Worm (Caenorhabditis elegans) whole organism, L4/young adult: Measurements from ENCODE around the gene gfl-1.

Experiments
- W03F9.2 ChIP-seq: fragments of 150-350 bp; optimal IDR thresholded peaks from 2 replicates; lab custom pipeline; 2014; ENCODE audit warnings: missing biosample characterization, missing genetic modification characterization
- dao-5 ChIP-seq: sonication (generic microtip); optimal IDR thresholded peaks from 2 replicates; lab custom pipeline; 2016; ENCODE audit warnings: missing genotype, missing genetic modification characterization, moderate library complexity, missing compliant biosample characterization
- him-1 ChIP-seq: sonication (generic microtip); optimal IDR thresholded peaks from 2 replicates; lab custom pipeline; 2016; ENCODE audit warnings: missing genotype, missing genetic modification reagents, missing genetic modification characterization, missing compliant biosample characterization

Gene gfl-1

ce11 chrIV:11494924-11495323, 26.2 kb upstream of the gfl-1 start:
- TF ChIP-seq dao-5 (tag; lab: Kevin White, UChicago) (no peak), W03F9.2 (tag; lab: Kevin White, UChicago) (no peak), him-1 (peak; percentile 70)

DNA sequence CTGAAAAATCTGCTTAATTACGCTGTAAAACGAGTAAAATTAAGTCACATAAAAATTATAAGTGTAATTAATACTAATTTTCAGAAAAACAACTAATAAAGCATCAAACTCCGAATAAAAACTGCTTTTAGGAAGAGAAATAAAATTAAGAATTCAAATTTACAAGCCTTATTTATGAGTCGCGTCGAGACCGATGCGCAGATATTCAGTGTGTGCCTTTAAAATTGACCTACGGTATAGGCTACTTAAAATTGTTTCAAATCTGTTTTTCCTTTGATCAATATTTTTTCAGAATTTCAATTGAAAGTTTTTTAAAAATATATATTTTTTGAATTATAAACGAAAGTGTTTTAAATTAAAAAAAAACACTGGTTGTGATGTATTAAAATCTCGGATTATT, 22.9 kb upstream of the gfl-1 start, which contains the start of gene sms-1:
Gene sms-1 (minus strand): TSS at position 6 of the 400 bp plus-strand sequence.
- TF ChIP-seq dao-5 (tag; lab: Kevin White, UChicago) = no peak
- TF ChIP-seq him-1 = no peak
- TF ChIP-seq W03F9.2 (tag; lab: Kevin White, UChicago) = no peak

ce11 chrIV:11500421-11500820, 20.7 kb upstream of the gfl-1 start, which contains the start of gene H21P03.10:
Gene H21P03.10, plus strand, starts transcription at chrIV:11500721.
- no peak for TF ChIP-seq dao-5 (tag; lab: Kevin White, UChicago)
- no peak for TF ChIP-seq him-1
- no peak for TF ChIP-seq W03F9.2 (tag; lab: Kevin White, UChicago)

DNA sequence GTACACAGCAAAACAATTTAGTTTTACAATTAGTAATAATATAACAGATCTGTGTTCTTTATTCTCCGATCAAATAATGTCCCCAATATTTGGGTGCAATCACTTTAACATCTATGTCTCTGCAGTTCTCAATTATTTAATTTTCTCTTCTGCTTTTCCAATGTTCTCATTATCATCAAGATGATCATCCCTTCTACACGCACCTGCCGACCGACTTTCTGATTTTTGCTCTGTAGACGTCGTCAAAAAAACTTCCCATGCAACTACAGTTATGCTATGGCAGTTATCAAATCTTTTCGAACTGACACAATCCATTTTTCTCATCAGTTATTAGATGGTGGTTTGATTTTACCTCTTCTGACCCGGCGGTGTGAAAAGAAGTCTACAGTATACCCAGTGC, 17.4 kb upstream of the gfl-1 start:
- no peak for TF ChIP-seq him-1
- no peak for TF ChIP-seq W03F9.2 (tag; lab: Kevin White, UChicago)
- TF ChIP-seq dao-5 (tag; lab: Kevin White, UChicago) = no peak

DNA sequence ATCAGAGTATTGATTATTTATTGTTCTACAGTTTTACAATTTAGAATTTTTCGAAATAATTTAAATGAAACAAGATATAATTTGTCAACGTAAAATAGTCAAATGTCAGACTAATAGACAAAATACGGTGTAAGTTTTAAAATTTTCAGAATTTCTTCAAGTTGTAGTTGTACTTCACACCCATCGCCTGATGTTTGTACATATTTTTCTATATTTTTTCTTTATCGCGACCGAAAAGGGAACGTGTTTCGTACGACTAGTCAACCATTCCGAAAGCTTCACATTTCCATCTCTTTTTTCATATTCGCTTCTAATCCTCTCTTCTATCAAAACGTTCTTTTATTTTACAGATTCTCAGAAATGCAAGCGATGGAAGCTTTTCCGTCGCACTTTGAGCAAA, 16.7 kb upstream of the gfl-1 start, which contains the start of gene twk-25:
Gene twk-25 (plus strand): TSS at position 301 of the 400 bp plus-strand sequence.
- no peak for TF ChIP-seq dao-5 (tag; lab: Kevin White, UChicago)
- no peak for TF ChIP-seq him-1
- no peak for TF ChIP-seq W03F9.2 (tag; lab: Kevin White, UChicago)

- TF ChIP-seq W03F9.2 (tag; lab: Kevin White, UChicago) (no peak), him-1 (no peak), dao-5 (tag; lab: Kevin White, UChicago) (no peak)
Measured at ce11 chrIV:11510664-11511063, 10.4 kb upstream of the gfl-1 start, which contains the start of gene M04B2.6. Gene M04B2.6, minus strand, starts transcription at chrIV:11510764.

- TF ChIP-seq W03F9.2 (tag; lab: Kevin White, UChicago) (peak; percentile 22), him-1 (no peak), dao-5 (tag; lab: Kevin White, UChicago) (no peak)
Measured at ce11 chrIV:11522225-11522952, 1.3 kb downstream of the gfl-1 start.

DNA sequence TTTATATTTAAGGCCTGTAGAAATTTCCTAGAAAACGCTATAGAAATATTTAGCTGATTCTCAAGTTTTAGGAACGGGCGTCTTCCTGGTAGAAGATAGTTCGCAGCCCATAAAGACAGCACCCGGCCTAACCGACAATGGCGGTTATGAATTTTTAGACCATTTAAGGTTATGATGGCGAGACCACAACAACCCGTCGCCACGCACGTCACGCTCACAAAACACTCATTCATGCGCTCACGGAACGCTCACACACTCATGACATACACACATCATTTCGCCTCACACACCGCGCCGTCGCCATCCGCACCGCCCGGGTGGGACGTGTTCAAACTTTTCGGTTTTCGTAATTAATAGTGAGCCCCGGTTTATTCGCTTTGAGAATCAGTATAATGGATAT, 2.6 kb downstream of the gfl-1 start:
- TF ChIP-seq him-1 (no peak), dao-5 (tag; lab: Kevin White, UChicago) (no peak), W03F9.2 (tag; lab: Kevin White, UChicago) (no peak)

ce11 chrIV:11524241-11524692, 3.2 kb downstream of the gfl-1 start, which contains the start of gene mep-1:
Gene mep-1, plus strand, starts transcription at chrIV:11524642.
- no peak for TF ChIP-seq dao-5 (tag; lab: Kevin White, UChicago)
- TF ChIP-seq W03F9.2 (tag; lab: Kevin White, UChicago) = peak; percentile 24
- TF ChIP-seq him-1 = peak; percentile 50

DNA sequence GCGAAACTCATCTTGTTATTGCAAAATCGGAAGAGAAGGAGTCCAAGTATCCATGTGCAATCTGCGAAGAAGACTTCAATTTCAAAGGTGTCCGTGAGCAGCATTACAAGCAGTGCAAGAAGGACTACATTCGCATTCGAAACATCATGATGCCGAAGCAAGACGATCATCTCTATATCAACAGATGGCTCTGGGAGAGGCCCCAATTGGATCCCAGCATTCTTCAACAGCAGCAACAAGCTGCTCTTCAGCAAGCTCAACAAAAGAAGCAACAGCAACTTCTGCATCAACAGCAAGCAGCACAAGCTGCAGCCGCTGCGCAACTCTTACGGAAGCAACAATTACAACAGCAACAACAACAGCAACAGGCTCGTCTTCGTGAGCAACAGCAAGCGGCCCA, 5.1 kb downstream of the gfl-1 start:
- no peak for TF ChIP-seq W03F9.2 (tag; lab: Kevin White, UChicago)
- TF ChIP-seq dao-5 (tag; lab: Kevin White, UChicago) = no peak
- TF ChIP-seq him-1 = no peak

DNA sequence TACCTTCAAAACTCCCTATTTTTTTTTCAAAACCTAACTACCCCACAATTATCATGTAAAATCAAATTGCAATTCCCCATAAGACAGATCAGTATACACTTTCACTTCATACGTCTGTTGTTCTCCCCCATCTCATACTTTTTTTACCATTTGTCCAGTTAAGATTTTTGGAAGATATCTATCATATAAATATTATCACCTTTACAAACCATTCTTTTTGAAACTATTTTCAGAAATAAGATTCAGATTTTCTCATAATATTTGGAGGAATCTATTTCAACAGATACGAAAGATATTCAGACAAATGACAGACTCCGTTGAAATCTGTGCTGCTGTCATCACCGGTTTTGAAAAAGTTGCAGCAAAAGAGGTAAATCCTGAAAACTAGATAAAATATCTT, 6.7 kb downstream of the gfl-1 start, which contains the start of gene M04B2.2:
Gene M04B2.2 (plus strand): TSS at position 301 of the 400 bp plus-strand sequence.
- TF ChIP-seq him-1 (no peak), dao-5 (tag; lab: Kevin White, UChicago) (peak; percentile 2)

ce11 chrIV:11548671-11549070, 27.6 kb downstream of the gfl-1 start, which contains the start of gene M04B2.7:
Gene M04B2.7, minus strand, starts transcription at chrIV:11548771.
- TF ChIP-seq W03F9.2 (tag; lab: Kevin White, UChicago) (no peak), dao-5 (tag; lab: Kevin White, UChicago) (no peak), him-1 (no peak)

DNA sequence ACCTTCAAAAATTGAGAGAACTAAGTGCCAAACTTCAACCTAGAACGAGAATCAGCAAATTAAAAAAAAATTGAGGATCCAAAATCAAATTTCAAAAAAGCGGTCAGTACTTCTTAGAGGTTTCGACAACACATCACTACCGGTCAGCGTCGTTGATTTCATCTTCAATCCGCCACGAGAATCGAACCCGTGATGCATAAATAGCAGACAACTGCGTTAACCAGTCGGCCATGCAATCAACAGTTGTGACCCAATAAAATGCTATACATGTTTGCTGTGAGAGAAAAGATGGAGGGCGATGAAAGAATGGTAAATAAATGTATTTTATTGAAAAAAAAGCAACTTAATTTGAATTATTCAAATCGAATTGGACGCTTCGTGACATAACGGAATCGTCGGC, 28.6 kb downstream of the gfl-1 start:
- peak; percentile 69 for TF ChIP-seq W03F9.2 (tag; lab: Kevin White, UChicago)
- peak; percentile 65 for TF ChIP-seq him-1
- TF ChIP-seq dao-5 (tag; lab: Kevin White, UChicago) = peak; percentile 63

DNA sequence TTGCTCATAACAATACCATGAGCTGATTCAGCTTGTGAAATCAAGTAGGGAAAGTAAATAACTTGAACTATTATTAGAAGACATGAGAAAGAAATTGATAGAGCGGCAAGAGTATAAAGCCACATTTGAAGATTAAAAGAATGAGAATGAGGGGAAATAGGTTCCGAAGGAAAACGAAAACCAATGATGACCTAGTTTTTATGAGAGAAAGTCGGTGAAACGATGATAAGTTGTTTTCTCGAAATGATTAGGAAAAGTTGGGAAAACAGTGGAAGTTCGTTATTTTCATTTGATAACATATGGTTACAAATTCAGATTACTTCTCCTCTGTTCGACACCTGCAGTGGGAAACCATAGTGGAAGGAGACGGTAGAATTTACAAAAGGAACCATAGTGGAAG, 30.7 kb downstream of the gfl-1 start, which contains the start of gene col-128:
Gene col-128 (minus strand): TSS at position 148 of the 400 bp plus-strand sequence.
- TF ChIP-seq dao-5 (tag; lab: Kevin White, UChicago) = no peak
- TF ChIP-seq him-1 = no peak
- TF ChIP-seq W03F9.2 (tag; lab: Kevin White, UChicago) = no peak
